Worm (Caenorhabditis elegans) whole organism, L3 larva: Measurements from ENCODE around the gene cyb-2.1.

ENCODE experiments used
- ZK546.5 ChIP-seq: sonication (generic microtip); optimal IDR thresholded peaks from 2 replicates; lab custom pipeline; 2017; ENCODE audit warnings: missing biosample characterization, missing genetic modification characterization
- aly-2 ChIP-seq: fragments of 150-350 bp; optimal IDR thresholded peaks from 2 replicates; lab custom pipeline; 2014; ENCODE audit warnings: missing biosample characterization, missing genetic modification characterization
- ama-1 ChIP-seq: fragments of 150-350 bp; optimal IDR thresholded peaks from 2 replicates; lab custom pipeline; 2018
- ceh-28 ChIP-seq: fragments of 150-350 bp; optimal IDR thresholded peaks from 2 replicates; lab custom pipeline; 2014; ENCODE audit warnings: missing biosample characterization, missing genetic modification reagents, missing genetic modification characterization
- ceh-82 ChIP-seq: fragments of 150-350 bp; optimal IDR thresholded peaks from 2 replicates; lab custom pipeline; 2014; ENCODE audit warnings: missing biosample characterization, missing genetic modification characterization
- ceh-9 ChIP-seq: sonication (generic microtip); optimal IDR thresholded peaks from 2 replicates; lab custom pipeline; 2018; ENCODE audit warnings: missing biosample characterization, missing genetic modification characterization
- egl-27 ChIP-seq: sonication (generic microtip); optimal IDR thresholded peaks from 4 replicates; lab custom pipeline; 2017; ENCODE audit warnings: missing biosample characterization, missing genetic modification reagents, missing genetic modification characterization
- egl-5 ChIP-seq: fragments of 150-350 bp; optimal IDR thresholded peaks from 2 replicates; lab custom pipeline; 2017; ENCODE audit warnings: missing biosample characterization, missing genetic modification reagents, missing genetic modification characterization, inconsistent platforms
- elt-2 ChIP-seq: sonication (generic microtip); optimal IDR thresholded peaks from 2 replicates; lab custom pipeline; 2016; ENCODE audit warnings: missing genetic modification reagents, mild to moderate bottlenecking, missing genetic modification characterization, missing compliant biosample characterization
- elt-3 ChIP-seq, 3 experiments: fragments of 150-350 bp in 1 of 3; sonication (generic microtip) in 2 of 3; optimal IDR thresholded peaks; 2 replicates in 2 of 3; 4 replicates in 1 of 3; lab custom pipeline; 2014 to 2017; ENCODE audit warnings: missing biosample characterization in 3 of 3, missing genetic modification characterization in 3 of 3
- fkh-10 ChIP-seq: sonication (generic microtip); optimal IDR thresholded peaks from 2 replicates; lab custom pipeline; 2017; ENCODE audit warnings: missing biosample characterization, missing genetic modification reagents, missing genetic modification characterization
- hmg-11 ChIP-seq: sonication (generic microtip); optimal IDR thresholded peaks from 2 replicates; lab custom pipeline; 2016; ENCODE audit warnings: missing genetic modification characterization, missing compliant biosample characterization
- jun-1 ChIP-seq: fragments of 150-350 bp; optimal IDR thresholded peaks from 2 replicates; lab custom pipeline; 2014; ENCODE audit warnings: missing biosample characterization, missing genetic modification reagents, missing genetic modification characterization
- lin-15B ChIP-seq: fragments of 150-350 bp; optimal IDR thresholded peaks from 2 replicates; lab custom pipeline; 2014; ENCODE audit warnings: missing biosample characterization, missing genetic modification characterization
- lin-39 ChIP-seq: fragments of 150-350 bp; optimal IDR thresholded peaks from 2 replicates; lab custom pipeline; 2018; ENCODE audit warnings: missing biosample characterization, missing genetic modification reagents, missing genetic modification characterization
- lsy-12 ChIP-seq: sonication (generic microtip); optimal IDR thresholded peaks from 2 replicates; lab custom pipeline; 2016; ENCODE audit warnings: mild to moderate bottlenecking, missing genetic modification characterization, missing compliant biosample characterization
- nfya-1 ChIP-seq: sonication (generic microtip); optimal IDR thresholded peaks from 2 replicates; lab custom pipeline; 2017; ENCODE audit warnings: missing genetic modification characterization, mild to moderate bottlenecking, missing compliant biosample characterization, antibody characterized with exemption, moderate library complexity; ENCODE audit not compliant: insufficient read depth
- nhr-11 ChIP-seq: fragments of 150-350 bp; optimal IDR thresholded peaks from 2 replicates; lab custom pipeline; 2014; ENCODE audit warnings: missing biosample characterization, missing genetic modification characterization
- nhr-12 ChIP-seq: fragments of 150-350 bp; optimal IDR thresholded peaks from 2 replicates; lab custom pipeline; 2014; ENCODE audit warnings: missing biosample characterization, missing genetic modification characterization
- nhr-23 ChIP-seq: fragments of 150-350 bp; optimal IDR thresholded peaks from 2 replicates; lab custom pipeline; 2014; ENCODE audit warnings: missing biosample characterization, missing genetic modification reagents, missing genetic modification characterization
- nhr-25 ChIP-seq: sonication (generic microtip); optimal IDR thresholded peaks from 2 replicates; lab custom pipeline; 2017; ENCODE audit warnings: missing biosample characterization, missing genetic modification characterization
- nhr-28 ChIP-seq: fragments of 150-350 bp; optimal IDR thresholded peaks from 2 replicates; lab custom pipeline; 2014; ENCODE audit warnings: missing biosample characterization, missing genetic modification characterization
- nhr-43 ChIP-seq: sonication (generic microtip); optimal IDR thresholded peaks from 2 replicates; lab custom pipeline; 2016; ENCODE audit warnings: mild to moderate bottlenecking, missing genetic modification characterization, missing compliant biosample characterization; ENCODE audit not compliant: poor library complexity, severe bottlenecking
- nhr-67 ChIP-seq: fragments of 150-350 bp; optimal IDR thresholded peaks from 2 replicates; lab custom pipeline; 2014; ENCODE audit warnings: missing biosample characterization, missing genetic modification characterization
- nhr-76 ChIP-seq: fragments of 150-350 bp; sonication (generic microtip); optimal IDR thresholded peaks from 5 replicates; lab custom pipeline; 2014; ENCODE audit warnings: missing biosample characterization, missing genetic modification characterization
- nhr-77 ChIP-seq: fragments of 150-350 bp; optimal IDR thresholded peaks from 2 replicates; lab custom pipeline; 2014; ENCODE audit warnings: missing biosample characterization, missing genetic modification characterization
- pha-4 ChIP-seq: fragments of 150-350 bp; optimal IDR thresholded peaks from 2 replicates; lab custom pipeline; 2014; ENCODE audit warnings: missing biosample characterization, missing genetic modification reagents, missing genetic modification characterization
- pqm-1 ChIP-seq: fragments of 150-350 bp; optimal IDR thresholded peaks from 2 replicates; lab custom pipeline; 2017; ENCODE audit warnings: missing biosample characterization, missing genetic modification characterization, inconsistent platforms
- sea-2 ChIP-seq: fragments of 150-350 bp; sonication (generic microtip); optimal IDR thresholded peaks from 4 replicates; lab custom pipeline; 2014; ENCODE audit warnings: missing biosample characterization, missing genetic modification reagents, missing genetic modification characterization
- snpc-4 ChIP-seq: fragments of 150-350 bp; optimal IDR thresholded peaks from 2 replicates; lab custom pipeline; 2014; ENCODE audit warnings: missing biosample characterization, missing genetic modification characterization
- unc-39 ChIP-seq: sonication (generic microtip); optimal IDR thresholded peaks from 4 replicates; lab custom pipeline; 2017; ENCODE audit warnings: missing biosample characterization, missing genetic modification characterization
- ztf-11 ChIP-seq: fragments of 150-350 bp; optimal IDR thresholded peaks from 2 replicates; lab custom pipeline; 2014; ENCODE audit warnings: missing biosample characterization, missing genetic modification characterization

cyb-2.1 gene

ce11 chrIV:10958230-10958588, 27.6 kb upstream of the cyb-2.1 start, which contains the start of gene sri-19:
Gene sri-19, plus strand, starts transcription at chrIV:10958372.
- no peak for TF ChIP-seq elt-3 (tag; optimal IDR thresholded peaks at IDR 0.05; lab: Kevin White, UChicago)

DNA sequence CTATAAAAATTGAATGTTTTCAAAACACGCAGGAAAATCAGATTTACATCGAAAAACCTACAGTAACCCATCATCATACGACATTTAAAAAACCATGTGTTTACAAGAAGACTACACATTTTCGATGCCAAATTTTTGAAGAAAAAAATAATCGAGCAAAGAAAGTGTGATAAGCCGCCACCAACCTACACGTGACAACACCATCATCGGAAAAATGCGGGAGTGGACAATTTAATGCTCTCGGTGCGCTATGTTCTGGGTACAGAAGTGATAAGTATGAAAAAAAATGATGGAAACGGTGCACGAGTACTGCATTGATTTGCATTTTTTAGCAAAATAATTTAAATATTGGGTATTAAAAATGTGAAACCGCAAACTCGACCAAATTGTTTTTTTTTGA, 21.1 kb upstream of the cyb-2.1 start:
- TF ChIP-seq elt-3 (tag; optimal IDR thresholded peaks at IDR 0.05; lab: Kevin White, UChicago) (no peak), elt-2 (tag; lab: Kevin White, UChicago) (peak; percentile 69), pqm-1 (tag; lab: Kevin White, UChicago) (peak; percentile 45), pha-4 (peak; percentile 24)
- TF ChIP-seq, all 47 proteins: peak for 3

DNA sequence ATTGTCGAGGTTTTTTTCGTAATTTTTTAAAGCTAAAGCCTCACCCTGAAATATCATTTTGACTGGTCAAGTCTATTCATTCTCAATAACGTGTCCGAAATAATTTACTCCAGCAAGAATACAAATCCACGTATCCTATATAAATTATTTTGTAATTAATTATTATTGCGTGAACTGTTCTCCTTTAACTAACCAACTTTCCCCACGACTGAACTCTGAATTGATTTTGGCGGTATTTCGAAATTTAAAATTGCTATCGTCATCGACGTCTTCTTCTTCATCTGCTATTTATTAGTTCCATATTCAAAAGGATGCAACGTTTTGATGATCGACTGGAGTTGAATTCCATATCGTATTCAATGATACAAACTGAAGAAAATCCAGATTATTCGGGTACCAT, 19.4 kb upstream of the cyb-2.1 start, which contains the start of the genes aqp-3 and Y69E1A.8:
Gene aqp-3 (minus strand): TSS at position 101 of the 400 bp plus-strand sequence.
Gene Y69E1A.8 (plus strand): TSS at position 246 of the 400 bp plus-strand sequence.
- TF ChIP-seq ceh-28 (tag; lab: Kevin White, UChicago) (no peak), lsy-12 (tag; lab: Kevin White, UChicago) (no peak), elt-2 (tag; lab: Kevin White, UChicago) (no peak), aly-2 (no peak), egl-5 (no peak), nhr-77 (no peak), ceh-82 (no peak), nhr-12 (no peak), ceh-9 (tag; lab: Kevin White, UChicago) (no peak), nhr-11 (tag; lab: Kevin White, UChicago) (no peak), nhr-25 (tag; lab: Kevin White, UChicago) (no peak), lin-39 (tag; lab: Kevin White, UChicago) (no peak), fkh-10 (no peak), lin-15B (tag; lab: Kevin White, UChicago) (no peak), elt-3 (tag; optimal IDR thresholded peaks at IDR 0.05; lab: Kevin White, UChicago) (no peak), nhr-23 (tag; lab: Kevin White, UChicago) (no peak), ztf-11 (no peak), nhr-43 (tag; lab: Kevin White, UChicago) (no peak), sea-2 (GFP tag; lab: Kevin White, UChicago) (no peak), egl-27 (no peak)

DNA sequence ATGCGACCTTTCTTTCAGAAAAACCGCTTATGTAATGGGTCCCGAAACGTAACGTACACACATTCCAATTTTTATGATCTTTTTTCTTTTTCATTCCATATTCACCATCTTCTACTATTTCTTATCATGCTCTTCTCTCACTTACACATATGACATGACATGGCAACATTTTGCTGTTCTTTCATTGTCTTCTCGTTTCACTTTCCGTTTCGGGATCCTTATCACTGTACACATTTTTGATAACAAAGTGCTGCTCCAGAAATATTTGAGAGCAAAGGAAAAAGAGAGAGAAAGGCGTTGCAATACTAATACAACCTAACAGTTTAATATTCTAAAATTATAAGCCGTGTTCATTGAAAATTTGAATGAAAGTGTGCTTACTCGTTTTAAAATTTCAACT, 15.5 kb upstream of the cyb-2.1 start:
- TF ChIP-seq pha-4 (peak; percentile 20), nhr-28 (no peak), nhr-76 (tag; lab: Kevin White, UChicago) (no peak), elt-3 (tag; optimal IDR thresholded peaks at IDR 0.05; lab: Kevin White, UChicago) (no peak), nfya-1 (no peak), pqm-1 (tag; lab: Kevin White, UChicago) (peak; percentile 83), elt-2 (tag; lab: Kevin White, UChicago) (peak; percentile 97)
- TF ChIP-seq, all 47 proteins: peak for 3

DNA sequence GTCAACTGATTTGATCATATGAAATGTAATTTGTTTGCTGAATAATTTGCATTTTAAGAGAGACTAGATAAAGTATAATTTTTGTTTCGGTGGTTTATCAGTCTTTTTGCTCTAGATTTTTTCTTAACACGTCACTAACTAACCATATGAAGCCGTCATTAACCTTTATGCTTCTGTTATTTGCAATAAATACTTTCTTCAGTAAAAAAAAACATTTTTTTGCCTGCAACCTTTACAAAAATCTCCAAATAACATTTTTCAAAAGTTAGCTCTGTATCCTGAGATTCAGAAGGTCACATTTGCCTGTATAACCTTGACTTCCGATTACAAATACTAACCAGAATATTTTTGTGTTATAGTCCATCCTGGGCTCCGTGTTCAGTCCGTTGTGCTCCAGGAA, 15.0 kb upstream of the cyb-2.1 start:
- TF ChIP-seq nhr-67 (no peak), pha-4 (no peak), snpc-4 (tag; lab: Kevin White, UChicago) (no peak), hmg-11 (no peak), ZK546.5 (tag; lab: Kevin White, UChicago) (no peak), nhr-23 (tag; lab: Kevin White, UChicago) (no peak), sea-2 (GFP tag; lab: Kevin White, UChicago) (no peak), ama-1 (lab: Kevin White, UChicago) (no peak), nhr-76 (tag; lab: Kevin White, UChicago) (no peak), elt-3 (tag; optimal IDR thresholded peaks at IDR 0.05; lab: Kevin White, UChicago) (no peak), ceh-9 (tag; lab: Kevin White, UChicago) (no peak), jun-1 (tag; lab: Kevin White, UChicago) (no peak), lin-39 (tag; lab: Kevin White, UChicago) (no peak), aly-2 (no peak), unc-39 (tag; lab: Kevin White, UChicago) (no peak)

ce11 chrIV:10971636-10972199, 14.1 kb upstream of the cyb-2.1 start:
- TF ChIP-seq nhr-25 (tag; lab: Kevin White, UChicago) (peak; percentile 69), elt-2 (tag; lab: Kevin White, UChicago) (peak; percentile 14), nhr-77 (no peak), nhr-67 (no peak), pha-4 (peak; percentile 59), nhr-23 (tag; lab: Kevin White, UChicago) (peak; percentile 25)
- TF ChIP-seq, all 47 proteins: peak for 4
